Fruit fly (Drosophila melanogaster) whole organism: ENCODE measurements around the gene Poxm.

ENCODE experiments used
- CG8478 ChIP-seq: fragments of >200 bp; optimal IDR thresholded peaks from 2 replicates; lab custom pipeline; 2018; ENCODE audit warnings: inconsistent platforms
- Dll ChIP-seq: fragments of >200 bp; optimal IDR thresholded peaks from 2 replicates; lab custom pipeline; 2017
- EcR ChIP-seq, 2 experiments: fragments of >200 bp; optimal IDR thresholded peaks; 2 replicates each; lab custom pipeline; 2017; ENCODE audit warnings: missing biosample characterization in 2 of 2, missing genetic modification characterization in 2 of 2, missing genetic modification reagents in 2 of 2
- pan ChIP-seq: fragments of >200 bp; optimal IDR thresholded peaks from 2 replicates; lab custom pipeline; 2017
- psq ChIP-seq: fragments of >200 bp; optimal IDR thresholded peaks from 2 replicates; lab custom pipeline; 2017
- usp ChIP-seq: fragments of >200 bp; optimal IDR thresholded peaks from 2 replicates; lab custom pipeline; 2017; ENCODE audit warnings: missing biosample characterization, missing genetic modification characterization, mixed read lengths

The Poxm gene

dm6 chr3R:8333768-8334470 lies at the start of gene Poxm:
Poxm (minus strand) TSS chr3R:8333792.
- TF ChIP-seq CG8478 (lab: Kevin White, UChicago), result peak; percentile 58
- TF ChIP-seq EcR (GFP tag; optimal IDR thresholded peaks at IDR 0.05; lab: Kevin White, UChicago), result no peak

DNA sequence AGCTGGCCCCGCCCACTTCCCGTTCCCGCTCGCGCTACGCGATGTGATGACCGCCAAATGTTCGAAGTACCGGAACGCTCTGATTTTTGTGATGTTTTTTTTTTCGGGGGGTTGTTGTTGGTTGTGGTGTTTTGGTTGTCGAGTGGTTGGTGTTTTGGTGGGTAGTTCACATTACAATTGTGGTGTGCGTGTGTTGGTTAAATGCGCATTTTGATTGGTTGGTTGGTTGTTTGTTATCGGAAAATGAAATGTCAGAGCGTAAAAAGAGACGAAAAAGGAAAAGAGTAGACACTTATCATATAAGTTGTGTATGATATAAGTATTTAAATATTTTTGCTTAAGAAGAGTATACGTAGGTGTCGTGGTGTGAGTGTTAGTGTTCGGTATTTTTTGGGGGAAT lies 35.0 kb upstream of the Poxm start:
- TF ChIP-seq psq, result no peak
- no peak for TF ChIP-seq CG8478 (lab: Kevin White, UChicago)
- no peak for TF ChIP-seq usp (GFP tag; lab: Kevin White, UChicago)
- TF ChIP-seq EcR (GFP tag; optimal IDR thresholded peaks at IDR 0.05; lab: Kevin White, UChicago), result no peak
- no peak for TF ChIP-seq Dll (lab: Kevin White, UChicago)

dm6 chr3R:8362259-8362876 lies 28.8 kb upstream of the Poxm start, which contains the start of the genes Veneno and CG7963:
Veneno (minus strand) TSS chr3R:8362554.
CG7963 (plus strand) TSS chr3R:8362826.
- TF ChIP-seq usp (GFP tag; lab: Kevin White, UChicago), result no peak
- TF ChIP-seq Dll (lab: Kevin White, UChicago), result no peak
- TF ChIP-seq CG8478 (lab: Kevin White, UChicago), result no peak
- TF ChIP-seq pan (lab: Kevin White, UChicago), result no peak
- TF ChIP-seq EcR (GFP tag; optimal IDR thresholded peaks at IDR 0.05; lab: Kevin White, UChicago), result no peak
- no peak for TF ChIP-seq psq

DNA sequence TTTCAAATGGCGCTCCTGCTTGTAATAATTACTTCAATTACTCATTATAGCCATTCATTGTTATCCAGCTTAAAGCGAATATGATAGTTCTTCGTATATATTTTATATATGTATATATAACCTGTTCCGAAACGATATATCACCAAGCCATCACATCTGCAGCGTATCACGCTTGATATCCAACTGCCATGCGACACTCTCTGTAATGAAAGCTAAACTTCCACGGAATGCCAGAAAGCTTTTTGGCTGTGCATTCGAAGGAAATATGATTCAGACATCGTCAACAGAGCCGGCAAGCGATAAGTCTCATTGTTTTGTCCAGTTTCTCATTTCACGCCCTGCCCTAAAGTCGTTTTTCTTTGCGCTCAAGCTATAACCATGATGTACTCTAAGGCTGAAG lies 24.4 kb upstream of the Poxm start:
- TF ChIP-seq CG8478 (lab: Kevin White, UChicago), result no peak
- TF ChIP-seq psq, result no peak
- TF ChIP-seq EcR (GFP tag; optimal IDR thresholded peaks at IDR 0.05; lab: Kevin White, UChicago), result no peak
- TF ChIP-seq usp (GFP tag; lab: Kevin White, UChicago), result no peak
- no peak for TF ChIP-seq pan (lab: Kevin White, UChicago)
- no peak for TF ChIP-seq Dll (lab: Kevin White, UChicago)

- TF ChIP-seq psq (no peak), pan (lab: Kevin White, UChicago) (no peak), Dll (lab: Kevin White, UChicago) (no peak), usp (GFP tag; lab: Kevin White, UChicago) (no peak), EcR (GFP tag; optimal IDR thresholded peaks at IDR 0.05; lab: Kevin White, UChicago) (no peak), CG8478 (lab: Kevin White, UChicago) (no peak)
These were observed 23.9 kb upstream of the Poxm start for dm6 chr3R:8357372-8357992.

DNA sequence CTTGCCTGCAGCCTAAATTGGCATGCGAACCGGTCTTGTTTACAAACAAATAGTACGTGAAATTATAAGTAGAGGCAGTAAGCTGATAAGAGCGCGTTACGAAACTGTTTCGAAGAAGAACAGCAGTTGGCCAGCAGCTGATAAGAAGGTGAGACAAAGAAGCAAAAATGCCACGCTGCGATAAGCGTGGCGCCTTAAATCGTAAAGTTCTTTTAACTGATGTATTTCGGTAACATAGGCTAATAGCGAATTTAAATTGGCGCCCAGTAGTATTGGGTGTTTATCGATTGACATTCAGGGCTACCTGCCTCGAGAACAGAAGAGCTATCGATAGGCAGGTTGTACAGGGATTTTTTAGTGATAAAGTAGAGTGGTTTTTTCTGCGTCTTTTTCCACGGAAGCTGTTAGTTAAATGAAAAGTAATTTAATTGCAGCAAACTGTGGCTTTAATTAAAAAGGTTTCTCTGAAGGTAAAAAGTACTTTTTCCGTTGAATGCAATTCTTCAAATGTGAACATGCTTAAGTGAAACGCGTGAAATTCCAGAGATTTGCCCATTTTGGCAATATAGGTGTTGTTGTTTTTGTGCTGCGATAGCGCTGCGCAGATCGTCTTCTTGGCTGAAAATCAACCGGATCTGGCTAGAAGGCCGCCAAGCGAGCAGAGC lies 23.2 kb upstream of the Poxm start, which contains the start of gene stck:
TSS of gene stck (plus strand) at position 353 of the 665 bp plus-strand sequence.
- TF ChIP-seq psq, result no peak
- TF ChIP-seq EcR (GFP tag; optimal IDR thresholded peaks at IDR 0.05; lab: Kevin White, UChicago), result no peak
- TF ChIP-seq pan (lab: Kevin White, UChicago), result no peak

DNA sequence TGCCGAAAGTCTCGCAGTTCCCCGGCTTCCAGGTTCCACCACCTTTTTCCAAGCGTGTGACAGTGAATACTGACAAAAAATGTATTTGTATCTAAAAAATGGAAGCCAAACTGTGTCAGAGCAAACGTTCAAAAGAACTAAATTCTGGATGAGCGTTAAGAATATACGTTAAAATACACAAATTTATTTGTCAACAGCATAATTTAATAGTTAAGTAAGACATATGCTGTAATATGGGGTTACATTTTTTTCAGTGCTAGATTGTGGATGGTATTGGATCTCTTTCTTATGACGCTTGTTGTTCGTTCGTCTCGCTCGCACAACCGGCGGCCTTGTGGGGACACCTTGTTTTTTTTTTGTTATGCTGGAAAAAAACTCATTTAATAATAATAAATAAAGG lies 22.0 kb upstream of the Poxm start:
- TF ChIP-seq psq (no peak), usp (GFP tag; lab: Kevin White, UChicago) (no peak), EcR (GFP tag; optimal IDR thresholded peaks at IDR 0.05; lab: Kevin White, UChicago) (no peak), pan (lab: Kevin White, UChicago) (no peak), CG8478 (lab: Kevin White, UChicago) (no peak), Dll (lab: Kevin White, UChicago) (no peak)

DNA sequence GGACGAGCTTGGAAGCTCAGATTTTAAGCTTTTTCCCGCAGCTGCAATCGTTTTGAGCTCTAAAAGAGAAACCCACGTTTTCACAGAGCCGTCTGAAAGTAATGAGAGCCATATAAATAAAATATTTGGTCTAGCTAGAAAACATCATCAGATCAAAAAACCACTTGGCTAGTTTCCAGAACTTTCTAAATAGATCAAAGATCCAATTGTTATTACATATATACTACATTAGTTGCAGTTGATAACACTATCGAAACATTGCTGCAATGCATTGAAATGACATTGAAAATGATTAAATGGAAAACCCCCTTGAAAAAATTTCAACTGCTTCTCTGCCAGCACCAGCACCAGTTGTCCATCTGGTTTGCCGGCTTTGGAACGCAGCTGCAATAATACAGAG lies 21.4 kb upstream of the Poxm start:
- TF ChIP-seq EcR (GFP tag; optimal IDR thresholded peaks at IDR 0.05; lab: Kevin White, UChicago), result no peak
- no peak for TF ChIP-seq usp (GFP tag; lab: Kevin White, UChicago)
- no peak for TF ChIP-seq Dll (lab: Kevin White, UChicago)
- TF ChIP-seq psq, result no peak
- TF ChIP-seq pan (lab: Kevin White, UChicago), result no peak
- TF ChIP-seq CG8478 (lab: Kevin White, UChicago), result no peak

- TF ChIP-seq Dll (lab: Kevin White, UChicago), result no peak
These were observed 20.9 kb upstream of the Poxm start for dm6 chr3R:8354458-8354857.

DNA sequence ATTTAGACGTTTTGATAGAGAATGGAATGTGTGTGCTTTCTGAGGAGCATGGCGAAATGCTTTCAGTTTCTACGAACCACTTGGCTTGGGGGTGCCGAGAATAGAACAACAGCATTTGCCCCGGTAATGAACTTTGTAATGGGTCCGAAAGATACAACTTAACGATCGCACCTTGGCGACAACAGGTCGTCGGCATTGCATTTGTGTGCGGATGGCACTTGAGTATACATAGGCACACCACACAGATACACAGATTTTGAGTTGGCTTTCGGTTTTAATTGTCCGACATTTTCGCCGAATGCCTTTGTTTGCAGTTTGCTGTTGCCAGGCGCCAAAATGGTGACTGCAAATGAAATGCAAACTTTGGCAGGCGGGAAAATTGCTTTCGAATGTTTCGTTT lies 20.4 kb upstream of the Poxm start:
- TF ChIP-seq CG8478 (lab: Kevin White, UChicago), result no peak
- no peak for TF ChIP-seq Dll (lab: Kevin White, UChicago)
- no peak for TF ChIP-seq EcR (GFP tag; optimal IDR thresholded peaks at IDR 0.05; lab: Kevin White, UChicago)
- no peak for TF ChIP-seq usp (GFP tag; lab: Kevin White, UChicago)
- TF ChIP-seq psq, result no peak
- no peak for TF ChIP-seq pan (lab: Kevin White, UChicago)

dm6 chr3R:8352961-8353728 lies 19.6 kb upstream of the Poxm start:
- TF ChIP-seq usp (GFP tag; lab: Kevin White, UChicago) (no peak), Dll (lab: Kevin White, UChicago) (no peak), CG8478 (lab: Kevin White, UChicago) (no peak), pan (lab: Kevin White, UChicago) (no peak), psq (no peak), EcR (GFP tag; optimal IDR thresholded peaks at IDR 0.05; lab: Kevin White, UChicago) (no peak)
